Worm (Caenorhabditis elegans): ENCODE results near the gene R11D1.13.

DNA sequence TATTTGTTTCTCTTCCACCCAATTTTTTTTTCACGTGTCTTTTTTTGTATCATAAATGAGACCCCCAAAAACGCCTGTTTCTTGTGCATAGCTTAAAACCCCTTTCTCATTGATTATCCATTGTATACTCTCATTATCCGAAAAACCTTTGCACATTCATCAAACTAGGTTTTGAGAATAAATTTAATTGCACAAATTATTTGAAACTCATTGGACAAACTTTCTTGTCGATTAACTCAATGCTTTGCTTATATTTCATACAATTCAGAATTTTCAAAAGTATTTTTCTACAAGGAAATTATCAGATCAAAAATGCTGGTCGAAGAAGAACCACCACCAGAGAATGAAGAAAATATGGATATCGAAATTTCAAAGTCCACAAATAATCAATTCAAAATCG is 22.9 kb upstream of the R11D1.13 start, which contains the start of gene R11D1.1:
- TF ChIP-seq hlh-30 (tag; optimal IDR thresholded peaks at IDR 0.05; ENCODE audit: insufficient read depth) (no peak), pros-1 (tag; optimal IDR thresholded peaks at IDR 0.05) (no peak), ceh-45 (GFP tag; IDR thresholded peaks at IDR 0.05) (no peak), ceh-6 (GFP tag; optimal IDR thresholded peaks at IDR 0.05) (no peak)
